Worm (Caenorhabditis elegans) whole organism, L1 larva: ENCODE results near the gene R31.2.

ENCODE experiments used
- C04F5.9 ChIP-seq: sonication (generic microtip); optimal IDR thresholded peaks from 2 replicates; lab custom pipeline; 2016; ENCODE audit warnings: missing genetic modification characterization, missing compliant biosample characterization
- C16A3.4 ChIP-seq: fragments of 150-350 bp; optimal IDR thresholded peaks from 2 replicates; lab custom pipeline; 2014; ENCODE audit warnings: missing biosample characterization, missing genetic modification characterization
- F16B12.6 ChIP-seq: fragments of 150-350 bp; optimal IDR thresholded peaks from 2 replicates; lab custom pipeline; 2014; ENCODE audit warnings: missing biosample characterization, missing genetic modification characterization
- aha-1 ChIP-seq: fragments of 150-350 bp; optimal IDR thresholded peaks from 2 replicates; lab custom pipeline; 2014; ENCODE audit warnings: missing biosample characterization, missing genetic modification characterization
- blmp-1 ChIP-seq: fragments of 150-350 bp; optimal IDR thresholded peaks from 2 replicates; lab custom pipeline; 2014; ENCODE audit warnings: missing biosample characterization, missing genetic modification characterization
- ceh-63 ChIP-seq: fragments of 200-800 bp; sonication (Bioruptor generic); optimal IDR thresholded peaks from 2 replicates; lab custom pipeline; 2018; ENCODE audit warnings: mild to moderate bottlenecking, missing genetic modification characterization, missing compliant biosample characterization
- ceh-90 ChIP-seq: sonication (generic microtip); optimal IDR thresholded peaks from 2 replicates; lab custom pipeline; 2016; ENCODE audit warnings: missing genetic modification characterization, missing compliant biosample characterization
- ces-1 ChIP-seq: fragments of 150-350 bp; optimal IDR thresholded peaks from 2 replicates; lab custom pipeline; 2014; ENCODE audit warnings: missing biosample characterization, missing genetic modification reagents, missing genetic modification characterization
- dpl-1 ChIP-seq, 3 experiments: fragments of 150-350 bp in 2 of 3; sonication (generic microtip) in 1 of 3; optimal IDR thresholded peaks; 2 replicates each; lab custom pipeline; 2014 to 2017; ENCODE audit warnings: missing biosample characterization in 3 of 3, missing genetic modification characterization in 3 of 3, missing genetic modification reagents in 3 of 3
- dsc-1 ChIP-seq: sonication (generic microtip); optimal IDR thresholded peaks from 2 replicates; lab custom pipeline; 2016; ENCODE audit warnings: mild to moderate bottlenecking, missing genetic modification characterization, missing compliant biosample characterization
- efl-1 ChIP-seq, 4 experiments: fragments of 150-350 bp; optimal IDR thresholded peaks in 3 of 4; peaks in 1 of 4; 1 replicate in 1 of 4; 2 replicates in 3 of 4; lab custom pipeline; 2014; ENCODE audit warnings: missing biosample characterization in 2 of 4, missing genetic modification characterization in 2 of 4, missing genetic modification reagents in 2 of 4
- egl-27 ChIP-seq, 2 experiments: fragments of 150-350 bp in 1 of 2; sonication (generic microtip); optimal IDR thresholded peaks; 3 replicates each; lab custom pipeline; 2017 to 2018; ENCODE audit warnings: missing biosample characterization in 2 of 2, missing genetic modification characterization in 2 of 2, missing genetic modification reagents in 2 of 2
- ets-5 ChIP-seq: fragments of 200-800 bp; sonication (Bioruptor generic); IDR thresholded peaks from 2 replicates; pipeline ENCODE4 v1.3.6; 2022; ENCODE audit warnings: missing genetic modification characterization, missing compliant biosample characterization
- fkh-4 ChIP-seq: sonication (generic microtip); optimal IDR thresholded peaks from 2 replicates; lab custom pipeline; 2016; ENCODE audit warnings: missing compliant biosample characterization, missing genetic modification characterization, borderline replicate concordance
- hlh-17 ChIP-seq: fragments of 200-800 bp; sonication (Bioruptor generic); optimal IDR thresholded peaks from 2 replicates; lab custom pipeline; 2018; ENCODE audit warnings: missing genetic modification characterization, mild to moderate bottlenecking, missing compliant biosample characterization, moderate library complexity, borderline replicate concordance
- irx-1 ChIP-seq: sonication (generic microtip); optimal IDR thresholded peaks from 2 replicates; lab custom pipeline; 2016; ENCODE audit warnings: missing genetic modification characterization, missing compliant biosample characterization
- lin-14 ChIP-seq: fragments of 200-800 bp; sonication (Bioruptor generic); optimal IDR thresholded peaks from 2 replicates; lab custom pipeline; 2018; ENCODE audit warnings: mild to moderate bottlenecking, missing genetic modification characterization, moderate library complexity, missing compliant biosample characterization
- lin-15B ChIP-seq: fragments of 150-350 bp; sonication (generic microtip); optimal IDR thresholded peaks from 3 replicates; lab custom pipeline; 2014; ENCODE audit warnings: missing biosample characterization, missing genetic modification characterization
- lin-35 ChIP-seq, 2 experiments: fragments of 150-350 bp; optimal IDR thresholded peaks; 2 replicates each; lab custom pipeline; 2014; ENCODE audit warnings: missing biosample characterization in 2 of 2, missing genetic modification characterization in 2 of 2, missing genetic modification reagents in 2 of 2
- lsy-2 ChIP-seq, 2 experiments: fragments of 150-350 bp; optimal IDR thresholded peaks; 2 replicates each; lab custom pipeline; 2014; ENCODE audit warnings: missing biosample characterization in 2 of 2, missing genetic modification characterization in 2 of 2
- mdl-1 ChIP-seq, 2 experiments: fragments of 150-350 bp; optimal IDR thresholded peaks; 2 replicates each; lab custom pipeline; 2014 to 2017; ENCODE audit warnings: missing biosample characterization in 2 of 2, missing genetic modification characterization in 2 of 2, inconsistent platforms in 1 of 2
- mep-1 ChIP-seq: fragments of 150-350 bp; optimal IDR thresholded peaks from 2 replicates; lab custom pipeline; 2014; ENCODE audit warnings: missing biosample characterization, missing genetic modification characterization
- nhr-12 ChIP-seq: sonication (generic microtip); optimal IDR thresholded peaks from 2 replicates; lab custom pipeline; 2017; ENCODE audit warnings: missing biosample characterization, missing genetic modification characterization
- nhr-19 ChIP-seq: fragments of 200-800 bp; sonication (Bioruptor generic); conservative IDR thresholded peaks from 2 replicates; pipeline ENCODE4 v1.3.6; 2022; ENCODE audit warnings: missing genetic modification characterization, missing compliant biosample characterization
- nhr-20 ChIP-seq: sonication (generic microtip); optimal IDR thresholded peaks from 2 replicates; lab custom pipeline; 2016; ENCODE audit warnings: mild to moderate bottlenecking, missing genetic modification characterization, missing compliant biosample characterization
- nhr-47 ChIP-seq: sonication (generic microtip); optimal IDR thresholded peaks from 2 replicates; lab custom pipeline; 2016; ENCODE audit warnings: mild to moderate bottlenecking, missing genetic modification characterization, moderate library complexity, missing compliant biosample characterization
- nhr-71 ChIP-seq: sonication (generic microtip); optimal IDR thresholded peaks from 2 replicates; lab custom pipeline; 2016; ENCODE audit warnings: mild to moderate bottlenecking, missing genetic modification characterization, moderate library complexity, missing compliant biosample characterization
- nhr-76 ChIP-seq: sonication (generic microtip); optimal IDR thresholded peaks from 2 replicates; lab custom pipeline; 2017; ENCODE audit warnings: missing biosample characterization, missing genetic modification characterization
- nhr-85 ChIP-seq: sonication (generic microtip); peaks from one replicate; lab custom pipeline; 2016; ENCODE audit warnings: missing genetic modification characterization, inconsistent platforms, missing compliant biosample characterization
- pag-3 ChIP-seq: sonication (generic microtip); optimal IDR thresholded peaks from 2 replicates; lab custom pipeline; 2017; ENCODE audit warnings: missing genetic modification characterization, mild to moderate bottlenecking, missing compliant biosample characterization, antibody characterized with exemption, borderline replicate concordance; ENCODE audit not compliant: insufficient read depth
- pqm-1 ChIP-seq: sonication (generic microtip); optimal IDR thresholded peaks from 3 replicates; lab custom pipeline; 2017; ENCODE audit warnings: missing biosample characterization, missing genetic modification characterization
- rnt-1 ChIP-seq: sonication (generic microtip); optimal IDR thresholded peaks from 2 replicates; lab custom pipeline; 2016; ENCODE audit warnings: mild to moderate bottlenecking, missing genetic modification characterization, moderate library complexity, missing compliant biosample characterization
- snu-23 ChIP-seq: sonication (generic microtip); optimal IDR thresholded peaks from 2 replicates; lab custom pipeline; 2016; ENCODE audit warnings: missing genetic modification characterization, missing compliant biosample characterization
- swsn-7 ChIP-seq: sonication (generic microtip); optimal IDR thresholded peaks from 2 replicates; lab custom pipeline; 2016; ENCODE audit warnings: missing genetic modification characterization, missing compliant biosample characterization
- tlp-1 ChIP-seq: fragments of 150-350 bp; optimal IDR thresholded peaks from 2 replicates; lab custom pipeline; 2014; ENCODE audit warnings: missing biosample characterization, missing genetic modification characterization
- unc-130 ChIP-seq: fragments of 150-350 bp; optimal IDR thresholded peaks from 2 replicates; lab custom pipeline; 2017; ENCODE audit warnings: missing biosample characterization, missing genetic modification characterization, inconsistent platforms
- unc-30 ChIP-seq: sonication (generic microtip); optimal IDR thresholded peaks from 2 replicates; lab custom pipeline; 2017; ENCODE audit warnings: missing biosample characterization, missing genetic modification characterization
- unc-62 ChIP-seq: fragments of 150-350 bp; optimal IDR thresholded peaks from 2 replicates; lab custom pipeline; 2014; ENCODE audit warnings: missing biosample characterization, missing genetic modification reagents, missing genetic modification characterization
- vab-15 ChIP-seq: sonication (generic microtip); optimal IDR thresholded peaks from 2 replicates; lab custom pipeline; 2017; ENCODE audit warnings: missing genotype, mild to moderate bottlenecking, missing genetic modification characterization, missing compliant biosample characterization
- ztf-11 ChIP-seq, 2 experiments: sonication (generic microtip); optimal IDR thresholded peaks; 2 replicates each; lab custom pipeline; 2016 to 2017; ENCODE audit warnings: missing genetic modification characterization in 2 of 2, missing biosample characterization in 1 of 2, missing compliant biosample characterization in 1 of 2
- ztf-4 ChIP-seq: fragments of 150-350 bp; optimal IDR thresholded peaks from 2 replicates; lab custom pipeline; 2014; ENCODE audit warnings: missing biosample characterization, missing genetic modification characterization

R31.2 gene

ce11 chrV:11896322-11896898 is 21.0 kb upstream of the R31.2 start:
- TF ChIP-seq nhr-20 (tag; lab: Kevin White, UChicago), result peak; percentile 81
- TF ChIP-seq ets-5 (GFP tag; lab: Robert Waterston, UW), result no peak
- peak; percentile 18 for TF ChIP-seq swsn-7 (tag; lab: Kevin White, UChicago)
- no peak for TF ChIP-seq rnt-1 (tag; lab: Kevin White, UChicago)
- TF ChIP-seq hlh-17 (GFP tag; lab: Kevin White, UChicago), result no peak
- peak; percentile 51 to 84 for TF ChIP-seq lin-35 (GFP tag; optimal IDR thresholded peaks at IDR 0.05; lab: Kevin White, UChicago)
- peak in 1 of 2 experiments; percentile 22 for TF ChIP-seq mdl-1 (tag; optimal IDR thresholded peaks at IDR 0.05; lab: Kevin White, UChicago)
- no peak for TF ChIP-seq unc-130 (tag; lab: Kevin White, UChicago)
- no peak for TF ChIP-seq ztf-11 (tag; optimal IDR thresholded peaks at IDR 0.05; lab: Kevin White, UChicago)
- no peak for TF ChIP-seq unc-30 (tag; lab: Kevin White, UChicago)
- peak; percentile 41 for TF ChIP-seq nhr-85
- peak; percentile 60 for TF ChIP-seq mep-1 (tag; lab: Kevin White, UChicago)
- peak; percentile 67 for TF ChIP-seq blmp-1 (tag; lab: Kevin White, UChicago)
- no peak for TF ChIP-seq tlp-1 (tag; lab: Kevin White, UChicago)
- peak; percentile 20 for TF ChIP-seq C16A3.4
- no peak for TF ChIP-seq egl-27 (tag; optimal IDR thresholded peaks at IDR 0.05; lab: Kevin White, UChicago)
- TF ChIP-seq lsy-2 (tag; optimal IDR thresholded peaks at IDR 0.05; lab: Kevin White, UChicago), result peak; percentile 14 to 49
- TF ChIP-seq ceh-63 (GFP tag; lab: Kevin White, UChicago), result no peak
- peak; percentile 75 to 94 for TF ChIP-seq efl-1 (optimal IDR thresholded peaks at IDR 0.05; lab: Kevin White, UChicago)
- TF ChIP-seq efl-1 (GFP tag; optimal IDR thresholded peaks at IDR 0.05 in 1 of 2; lab: Kevin White, UChicago), result peak; percentile 76 to 97
- TF ChIP-seq nhr-19 (GFP tag; lab: Robert Waterston, UW), result peak; percentile 33
- peak; percentile 76 for TF ChIP-seq F16B12.6
- TF ChIP-seq pag-3 (tag; lab: Kevin White, UChicago), result no peak
- no peak for TF ChIP-seq aha-1
- TF ChIP-seq nhr-12 (tag; lab: Kevin White, UChicago), result no peak
- TF ChIP-seq fkh-4, result no peak
- no peak for TF ChIP-seq C04F5.9 (tag; lab: Kevin White, UChicago)
- peak; percentile 52 for TF ChIP-seq snu-23 (GFP tag; lab: Kevin White, UChicago)
- peak; percentile 73 for TF ChIP-seq lin-14 (GFP tag; lab: Kevin White, UChicago)
- TF ChIP-seq lin-15B (tag; lab: Kevin White, UChicago), result no peak
- peak; percentile 40 for TF ChIP-seq nhr-71 (tag; lab: Kevin White, UChicago)
- peak; percentile 69 to 82 (median 77) for TF ChIP-seq dpl-1 (GFP tag; optimal IDR thresholded peaks at IDR 0.05; lab: Kevin White, UChicago)
- no peak for TF ChIP-seq unc-62 (GFP tag; lab: Kevin White, UChicago)
- TF ChIP-seq nhr-47 (tag; lab: Kevin White, UChicago), result peak; percentile 5
- TF ChIP-seq ces-1, result no peak
- no peak for TF ChIP-seq vab-15 (tag; lab: Kevin White, UChicago)
- TF ChIP-seq nhr-76 (tag; lab: Kevin White, UChicago), result no peak
- no peak for TF ChIP-seq irx-1 (tag; lab: Kevin White, UChicago)

DNA sequence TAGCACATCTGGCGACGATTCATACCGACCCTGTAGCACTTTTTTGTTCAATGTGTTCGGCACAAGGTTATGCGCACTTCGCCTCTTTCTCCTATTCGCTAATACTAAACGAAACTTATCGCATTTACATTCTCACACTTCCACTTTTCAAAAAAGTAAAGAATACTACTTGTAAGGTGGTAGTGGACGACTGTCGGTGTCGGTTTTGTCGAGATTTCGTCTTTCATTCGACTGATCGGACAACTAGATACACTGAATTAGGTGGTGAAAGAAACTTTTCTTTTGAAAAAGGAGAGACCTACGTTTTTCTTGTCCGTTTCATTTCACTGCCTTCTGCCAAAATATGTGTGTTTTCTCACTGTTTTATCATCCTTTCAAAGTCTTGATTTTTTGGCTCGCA is 19.8 kb upstream of the R31.2 start:
- no peak for TF ChIP-seq pqm-1 (tag; lab: Kevin White, UChicago)
- peak; percentile 14 for TF ChIP-seq C16A3.4
- TF ChIP-seq ceh-90 (tag; lab: Kevin White, UChicago), result no peak
- peak; percentile 58 for TF ChIP-seq lin-14 (GFP tag; lab: Kevin White, UChicago)
- no peak for TF ChIP-seq dsc-1 (tag; lab: Kevin White, UChicago)
- no peak for TF ChIP-seq ztf-4 (tag; lab: Kevin White, UChicago)
- peak; percentile 53 for TF ChIP-seq nhr-85
- TF ChIP-seq blmp-1 (tag; lab: Kevin White, UChicago), result peak; percentile 75
- TF ChIP-seq, all 84 proteins: peak for 4
